Worm (Caenorhabditis elegans) whole organism, young adult: Measurements from ENCODE around the gene T25D3.4.

Experiments used
- F10E7.11 ChIP-seq: sonication (generic microtip); optimal IDR thresholded peaks from 2 replicates; lab custom pipeline; 2017; ENCODE audit warnings: mild to moderate bottlenecking, missing genetic modification characterization, moderate library complexity, missing compliant biosample characterization
- F22D6.2 ChIP-seq: sonication (generic microtip); optimal IDR thresholded peaks from 2 replicates; lab custom pipeline; 2016; ENCODE audit warnings: mild to moderate bottlenecking, missing genetic modification characterization, missing compliant biosample characterization
- F49E8.2 ChIP-seq: sonication (generic microtip); optimal IDR thresholded peaks from 3 replicates; lab custom pipeline; 2017; ENCODE audit warnings: missing genetic modification characterization, mild to moderate bottlenecking, missing compliant biosample characterization, antibody characterized with exemption, moderate library complexity; ENCODE audit not compliant: insufficient read depth
- F57A8.1 ChIP-seq: fragments of 200-800 bp; sonication (Bioruptor generic); optimal IDR thresholded peaks from 2 replicates; lab custom pipeline; 2018; ENCODE audit warnings: mild to moderate bottlenecking, missing genetic modification characterization, moderate library complexity, missing compliant biosample characterization
- K12H6.12 ChIP-seq: fragments of 200-800 bp; sonication (Bioruptor generic); optimal IDR thresholded peaks from 2 replicates; lab custom pipeline; 2018; ENCODE audit warnings: mild to moderate bottlenecking, missing genetic modification characterization, missing compliant biosample characterization
- T07F8.4 ChIP-seq: sonication (generic microtip); optimal IDR thresholded peaks from 2 replicates; lab custom pipeline; 2016; ENCODE audit warnings: mild to moderate bottlenecking, missing genetic modification characterization, moderate library complexity, missing compliant biosample characterization
- Y53G8AR.9 ChIP-seq: fragments of 200-800 bp; sonication (Bioruptor generic); conservative IDR thresholded peaks from 2 replicates; pipeline ENCODE4 v1.3.6; 2022; ENCODE audit warnings: missing genetic modification reagents, missing genetic modification characterization, missing compliant biosample characterization
- Y95B8A.8 ChIP-seq: fragments of 200-800 bp; sonication (Bioruptor generic); IDR thresholded peaks from 2 replicates; pipeline ENCODE4 v1.3.6; 2022; ENCODE audit warnings: missing genetic modification reagents, missing genetic modification characterization, missing compliant biosample characterization
- aptf-2 ChIP-seq: fragments of 200-800 bp; sonication (Bioruptor generic); conservative IDR thresholded peaks from 2 replicates; pipeline ENCODE4 v1.3.6; 2022; ENCODE audit warnings: missing genetic modification reagents, missing genetic modification characterization, missing compliant biosample characterization
- attf-6 ChIP-seq: fragments of 200-800 bp; sonication (Bioruptor generic); IDR thresholded peaks from 2 replicates; pipeline ENCODE4 v1.3.6; 2022; ENCODE audit warnings: missing genetic modification reagents, missing genetic modification characterization, missing compliant biosample characterization
- ceh-58 ChIP-seq: fragments of 200-800 bp; sonication (Bioruptor generic); IDR thresholded peaks from 2 replicates; pipeline ENCODE4 v1.3.6; 2022; ENCODE audit warnings: missing genetic modification characterization, missing compliant biosample characterization
- die-1 ChIP-seq: sonication (generic microtip); optimal IDR thresholded peaks from 2 replicates; lab custom pipeline; 2016; ENCODE audit warnings: missing genotype, mild to moderate bottlenecking, missing genetic modification characterization, missing compliant biosample characterization
- dpl-1 ChIP-seq: fragments of 150-350 bp; optimal IDR thresholded peaks from 2 replicates; lab custom pipeline; 2014; ENCODE audit warnings: missing biosample characterization, missing genetic modification reagents, missing genetic modification characterization
- egrh-3 ChIP-seq: fragments of 200-800 bp; sonication (Bioruptor generic); IDR thresholded peaks from 2 replicates; pipeline ENCODE4 v1.3.6; 2022; ENCODE audit warnings: missing genetic modification reagents, missing genetic modification characterization, missing compliant biosample characterization
- ekl-4 ChIP-seq: fragments of 200-800 bp; sonication (Bioruptor generic); IDR thresholded peaks from 2 replicates; pipeline ENCODE4 v1.3.6; 2022; ENCODE audit warnings: missing genetic modification reagents, missing genetic modification characterization, missing compliant biosample characterization
- gei-17 ChIP-seq: fragments of 200-800 bp; sonication (Bioruptor generic); optimal IDR thresholded peaks from 2 replicates; lab custom pipeline; 2018; ENCODE audit warnings: mild to moderate bottlenecking, missing genetic modification characterization, missing compliant biosample characterization
- hlh-12 ChIP-seq: sonication (generic microtip); optimal IDR thresholded peaks from 2 replicates; lab custom pipeline; 2016; ENCODE audit warnings: missing genetic modification characterization, missing compliant biosample characterization
- hmg-20 ChIP-seq: fragments of 200-800 bp; sonication (Bioruptor generic); IDR thresholded peaks from 2 replicates; pipeline ENCODE4 v1.3.6; 2022; ENCODE audit warnings: missing genetic modification reagents, missing genetic modification characterization, missing compliant biosample characterization
- let-607 ChIP-seq, 2 experiments: fragments of 200-800 bp in 1 of 2; sonication (Bioruptor generic) in 1 of 2; sonication (generic microtip) in 1 of 2; optimal IDR thresholded peaks; 2 replicates each; lab custom pipeline; 2016 to 2018; ENCODE audit warnings: mild to moderate bottlenecking in 2 of 2, missing compliant biosample characterization in 2 of 2, missing genetic modification characterization in 2 of 2, moderate library complexity in 2 of 2, missing genotype in 1 of 2
- madf-10 ChIP-seq: sonication (generic microtip); optimal IDR thresholded peaks from 2 replicates; lab custom pipeline; 2016; ENCODE audit warnings: mild to moderate bottlenecking, missing genetic modification characterization, missing compliant biosample characterization
- madf-3 ChIP-seq: fragments of 200-800 bp; sonication (Bioruptor generic); IDR thresholded peaks from 2 replicates; pipeline ENCODE4 v1.3.6; 2022; ENCODE audit warnings: missing genetic modification reagents, missing genetic modification characterization, missing compliant biosample characterization
- madf-8 ChIP-seq: fragments of 200-800 bp; sonication (Bioruptor generic); conservative IDR thresholded peaks from 2 replicates; pipeline ENCODE4 v1.3.6; 2022; ENCODE audit warnings: missing genetic modification reagents, missing genetic modification characterization, missing compliant biosample characterization
- nfya-2 ChIP-seq: fragments of 200-800 bp; sonication (Bioruptor generic); IDR thresholded peaks from 2 replicates; pipeline ENCODE4 v1.3.6; 2022; ENCODE audit warnings: missing genetic modification reagents, missing genetic modification characterization, missing compliant biosample characterization
- nfyb-1 ChIP-seq: fragments of 200-800 bp; sonication (Bioruptor generic); IDR thresholded peaks from 2 replicates; pipeline ENCODE4 v1.3.6; 2022; ENCODE audit warnings: missing genetic modification reagents, missing genetic modification characterization, missing compliant biosample characterization
- pha-4 ChIP-seq: fragments of 150-350 bp; sonication (generic microtip); optimal IDR thresholded peaks from 2 replicates; lab custom pipeline; 2014; ENCODE audit warnings: missing biosample characterization, missing genetic modification reagents, missing genetic modification characterization
- repo-1 ChIP-seq: sonication (generic microtip); optimal IDR thresholded peaks from 2 replicates; lab custom pipeline; 2017; ENCODE audit warnings: mild to moderate bottlenecking, missing genetic modification characterization, missing compliant biosample characterization
- somi-1 ChIP-seq: fragments of 200-800 bp; sonication (Bioruptor generic); optimal IDR thresholded peaks from 2 replicates; lab custom pipeline; 2018; ENCODE audit warnings: mild to moderate bottlenecking, missing genetic modification characterization, missing compliant biosample characterization
- sptf-2 ChIP-seq: fragments of 200-800 bp; sonication (Bioruptor generic); optimal IDR thresholded peaks from 2 replicates; lab custom pipeline; 2018; ENCODE audit warnings: mild to moderate bottlenecking, missing genetic modification characterization, missing compliant biosample characterization
- unc-130 ChIP-seq: sonication (generic microtip); optimal IDR thresholded peaks from 2 replicates; lab custom pipeline; 2016; ENCODE audit warnings: missing genetic modification reagents, missing genetic modification characterization, missing compliant biosample characterization
- zfh-2 ChIP-seq: fragments of 200-800 bp; sonication (Bioruptor generic); conservative IDR thresholded peaks from 2 replicates; pipeline ENCODE4 v1.3.6; 2022; ENCODE audit warnings: missing genetic modification reagents, missing genetic modification characterization, missing compliant biosample characterization
- ztf-26 ChIP-seq: sonication (generic microtip); optimal IDR thresholded peaks from 2 replicates; lab custom pipeline; 2017; ENCODE audit warnings: missing genetic modification characterization, missing compliant biosample characterization

Gene T25D3.4

ce11 chrII:178146-178545 is 31.1 kb downstream of the T25D3.4 start:
- TF ChIP-seq F49E8.2 (tag; lab: Kevin White, UChicago): no peak
- TF ChIP-seq unc-130 (GFP tag; lab: Kevin White, UChicago): no peak
- no peak for TF ChIP-seq let-607 (tag; optimal IDR thresholded peaks at IDR 0.05; lab: Kevin White, UChicago)
- no peak for TF ChIP-seq repo-1 (tag; lab: Kevin White, UChicago)
- no peak for TF ChIP-seq madf-8 (GFP tag; lab: Robert Waterston, UW)
- no peak for TF ChIP-seq attf-6 (GFP tag; lab: Robert Waterston, UW)
- no peak for TF ChIP-seq gei-17 (GFP tag; lab: Kevin White, UChicago)
- no peak for TF ChIP-seq F57A8.1 (GFP tag; lab: Kevin White, UChicago)
- TF ChIP-seq sptf-2 (GFP tag; lab: Kevin White, UChicago): no peak
- no peak for TF ChIP-seq zfh-2 (GFP tag; lab: Robert Waterston, UW)
- TF ChIP-seq egrh-3 (GFP tag; lab: Robert Waterston, UW): no peak
- no peak for TF ChIP-seq madf-3 (GFP tag; lab: Robert Waterston, UW)
- TF ChIP-seq nfyb-1: no peak
- TF ChIP-seq ceh-58: no peak
- TF ChIP-seq Y95B8A.8: no peak
- TF ChIP-seq hlh-12 (tag; lab: Kevin White, UChicago): no peak
- TF ChIP-seq F22D6.2 (tag; lab: Kevin White, UChicago): no peak

ce11 chrII:178993-179392 is 32.0 kb downstream of the T25D3.4 start, which contains the start of gene T01D1.4:
Gene T01D1.4 (minus strand): TSS chrII:179093.
- TF ChIP-seq K12H6.12 (no peak), madf-8 (GFP tag; lab: Robert Waterston, UW) (no peak)

ce11 chrII:186504-186903 is 39.5 kb downstream of the T25D3.4 start, which contains the start of gene T01D1.8:
Gene T01D1.8 (plus strand): TSS chrII:186739.
- no peak for TF ChIP-seq madf-10 (tag; lab: Kevin White, UChicago)
- no peak for TF ChIP-seq F10E7.11 (tag; lab: Kevin White, UChicago)

ce11 chrII:188967-189366 is 41.9 kb downstream of the T25D3.4 start, which contains the start of gene T01D1.5:
Gene T01D1.5 (minus strand): TSS chrII:189067.
- TF ChIP-seq K12H6.12 (no peak), ztf-26 (no peak), pha-4 (tag; lab: Kevin White, UChicago) (no peak), Y53G8AR.9 (GFP tag; lab: Robert Waterston, UW) (no peak), ekl-4 (GFP tag; lab: Robert Waterston, UW) (no peak), somi-1 (no peak), nfya-2 (no peak), aptf-2 (GFP tag; lab: Robert Waterston, UW) (no peak), F57A8.1 (GFP tag; lab: Kevin White, UChicago) (no peak), dpl-1 (GFP tag; lab: Kevin White, UChicago) (no peak), hlh-12 (tag; lab: Kevin White, UChicago) (no peak), hmg-20 (no peak)

- TF ChIP-seq pha-4 (tag; lab: Kevin White, UChicago) (no peak), die-1 (tag; lab: Kevin White, UChicago) (no peak), F10E7.11 (tag; lab: Kevin White, UChicago) (no peak), T07F8.4 (tag; lab: Kevin White, UChicago) (no peak), zfh-2 (GFP tag; lab: Robert Waterston, UW) (peak; percentile 53; the same call in 1 of the 2 replicates)
Observed at ce11 chrII:192584-192983, 45.6 kb downstream of the T25D3.4 start.
